Fruit fly (Drosophila melanogaster) whole organism, embryonic: ENCODE data around the gene CG8066.

Experiments used
- CG10543 ChIP-seq: fragments of 200-800 bp; sonication (Bioruptor generic); optimal IDR thresholded peaks from 3 replicates; lab custom pipeline; 2017; ENCODE audit warnings: missing biosample characterization, mild to moderate bottlenecking, missing genetic modification characterization, moderate library complexity
- CG11456 ChIP-seq: fragments of 200-800 bp; sonication (Bioruptor generic); IDR thresholded peaks from 3 replicates; pipeline ENCODE4 v1.3.6; 2022; ENCODE audit warnings: missing biosample characterization, missing genetic modification characterization
- CG12236 ChIP-seq: fragments of 200-800 bp; sonication (Bioruptor generic); optimal IDR thresholded peaks from 2 replicates; lab custom pipeline; 2016; ENCODE audit warnings: missing biosample characterization, missing genetic modification characterization
- CG1233 ChIP-seq: fragments of 200-800 bp; sonication (Bioruptor generic); optimal IDR thresholded peaks from 4 replicates; lab custom pipeline; 2018; ENCODE audit warnings: missing biosample characterization, mild to moderate bottlenecking, missing genetic modification characterization
- CG12659 ChIP-seq: fragments of 200-800 bp; sonication (Bioruptor generic); optimal IDR thresholded peaks from 3 replicates; lab custom pipeline; 2017; ENCODE audit warnings: mild to moderate bottlenecking, missing biosample characterization, missing genetic modification reagents, missing genetic modification characterization
- CG12942 ChIP-seq: fragments of 200-800 bp; sonication (Bioruptor generic); optimal IDR thresholded peaks from 3 replicates; lab custom pipeline; 2016; ENCODE audit warnings: missing biosample characterization, missing genetic modification characterization
- CG14965 ChIP-seq: fragments of 200-800 bp; sonication (Bioruptor generic); optimal IDR thresholded peaks from 2 replicates; lab custom pipeline; 2016; ENCODE audit warnings: missing biosample characterization, missing genetic modification characterization, borderline replicate concordance
- CG1603 ChIP-seq: fragments of 200-800 bp; sonication (Bioruptor generic); optimal IDR thresholded peaks from 2 replicates; lab custom pipeline; 2019; ENCODE audit warnings: missing biosample characterization, mild to moderate bottlenecking, missing genetic modification characterization, moderate library complexity
- CG17912 ChIP-seq: fragments of 200-800 bp; sonication (Bioruptor generic); optimal IDR thresholded peaks from 2 replicates; lab custom pipeline; 2018; ENCODE audit warnings: missing biosample characterization, mild to moderate bottlenecking, missing genetic modification characterization
- CG18011 ChIP-seq: fragments of 200-800 bp; sonication (Bioruptor generic); optimal IDR thresholded peaks from 2 replicates; lab custom pipeline; 2017; ENCODE audit warnings: missing biosample characterization, missing genetic modification characterization, mild to moderate bottlenecking, moderate library complexity, missing genotype
- CG2678 ChIP-seq: fragments of 200-800 bp; sonication (Bioruptor generic); optimal IDR thresholded peaks from 3 replicates; lab custom pipeline; 2019; ENCODE audit warnings: missing biosample characterization, mild to moderate bottlenecking, missing genetic modification characterization, moderate library complexity
- CG2889 ChIP-seq: fragments of 200-800 bp; sonication (Bioruptor generic); IDR thresholded peaks from 3 replicates; pipeline ENCODE4 v1.3.6; 2022; ENCODE audit warnings: missing biosample characterization, missing genetic modification characterization
- CG30020 ChIP-seq: fragments of 200-800 bp; optimal IDR thresholded peaks from 2 replicates; lab custom pipeline; 2019; ENCODE audit warnings: missing biosample characterization, mild to moderate bottlenecking, missing genetic modification characterization, moderate library complexity
- CG34422 ChIP-seq: fragments of 200-800 bp; sonication (Bioruptor generic); IDR thresholded peaks from 3 replicates; pipeline ENCODE4 v1.3.6; 2022; ENCODE audit warnings: missing biosample characterization, missing genetic modification characterization
- CG6683 ChIP-seq: fragments of 200-800 bp; sonication (Bioruptor generic); optimal IDR thresholded peaks from 2 replicates; lab custom pipeline; 2017; ENCODE audit warnings: missing biosample characterization, mild to moderate bottlenecking, missing genetic modification characterization, missing genetic modification reagents
- CG9876 ChIP-seq: fragments of 200-800 bp; sonication (Bioruptor generic); optimal IDR thresholded peaks from 2 replicates; lab custom pipeline; 2016; ENCODE audit warnings: missing biosample characterization, missing genetic modification characterization
- CkIIα-i1 ChIP-seq: fragments of 200-800 bp; sonication (Bioruptor generic); IDR thresholded peaks from 2 replicates; pipeline ENCODE4 v1.3.6; 2022; ENCODE audit warnings: missing biosample characterization, missing genetic modification characterization
- D19A ChIP-seq: fragments of 200-800 bp; optimal IDR thresholded peaks from 3 replicates; lab custom pipeline; 2019; ENCODE audit warnings: missing biosample characterization, mild to moderate bottlenecking, missing genetic modification characterization, moderate library complexity
- Dll ChIP-seq: fragments of 200-800 bp; sonication (Bioruptor generic); IDR thresholded peaks from 4 replicates; pipeline ENCODE4 v1.3.6; 2022; ENCODE audit warnings: missing biosample characterization, missing genetic modification characterization; ENCODE audit not compliant: partially characterized antibody
- Doc2 ChIP-seq: fragments of 200-800 bp; sonication (Bioruptor generic); IDR thresholded peaks from 2 replicates; pipeline ENCODE4 v1.3.6; 2022; ENCODE audit warnings: missing biosample characterization, missing genetic modification characterization
- Dp ChIP-seq: fragments of 200-800 bp; sonication (Bioruptor generic); optimal IDR thresholded peaks from 2 replicates; lab custom pipeline; 2018; ENCODE audit warnings: missing biosample characterization, mild to moderate bottlenecking, missing genetic modification characterization, moderate library complexity
- Hmx ChIP-seq: fragments of 200-800 bp; sonication (Bioruptor generic); optimal IDR thresholded peaks from 2 replicates; lab custom pipeline; 2016; ENCODE audit warnings: missing biosample characterization, missing genetic modification characterization
- Lim3 ChIP-seq: fragments of 200-800 bp; sonication (Bioruptor generic); IDR thresholded peaks from 2 replicates; pipeline ENCODE4 v1.3.6; 2022; ENCODE audit warnings: missing biosample characterization, missing genetic modification characterization
- Max ChIP-seq: fragments of 200-800 bp; sonication (Bioruptor generic); optimal IDR thresholded peaks from 2 replicates; lab custom pipeline; 2016; ENCODE audit warnings: missing biosample characterization, mild to moderate bottlenecking, missing genetic modification characterization
- Myb ChIP-seq: fragments of 200-800 bp; sonication (Bioruptor generic); optimal IDR thresholded peaks from 2 replicates; lab custom pipeline; 2016; ENCODE audit warnings: missing biosample characterization, missing genetic modification characterization
- Neu2 ChIP-seq: fragments of 200-800 bp; sonication (Bioruptor generic); optimal IDR thresholded peaks from 3 replicates; lab custom pipeline; 2016; ENCODE audit warnings: missing biosample characterization, missing genetic modification characterization, borderline replicate concordance
- Nf-YB ChIP-seq: fragments of 200-800 bp; sonication (Bioruptor generic); optimal IDR thresholded peaks from 3 replicates; lab custom pipeline; 2019; ENCODE audit warnings: missing biosample characterization, mild to moderate bottlenecking, missing genetic modification characterization, moderate library complexity
- Sox102F ChIP-seq: fragments of 200-800 bp; sonication (Bioruptor generic); optimal IDR thresholded peaks from 2 replicates; lab custom pipeline; 2018; ENCODE audit warnings: missing biosample characterization, mild to moderate bottlenecking, missing genetic modification characterization, moderate library complexity
- Sry-β ChIP-seq: fragments of 200-800 bp; sonication (Bioruptor generic); optimal IDR thresholded peaks from 2 replicates; lab custom pipeline; 2018; ENCODE audit warnings: missing biosample characterization, mild to moderate bottlenecking, missing genetic modification characterization, moderate library complexity
- Xbp1 ChIP-seq: fragments of 200-800 bp; sonication (Bioruptor generic); optimal IDR thresholded peaks from 3 replicates; lab custom pipeline; 2016; ENCODE audit warnings: missing biosample characterization, mild to moderate bottlenecking, missing genetic modification characterization
- Xrp1 ChIP-seq: fragments of 200-800 bp; sonication (Bioruptor generic); IDR thresholded peaks from 2 replicates; pipeline ENCODE4 v1.3.6; 2022; ENCODE audit warnings: missing biosample characterization, missing genetic modification characterization
- ash1 ChIP-seq: fragments of 200-800 bp; sonication (Bioruptor generic); optimal IDR thresholded peaks from 2 replicates; lab custom pipeline; 2018; ENCODE audit warnings: missing biosample characterization, mild to moderate bottlenecking, missing genetic modification characterization
- ato ChIP-seq: fragments of 200-800 bp; sonication (Bioruptor generic); IDR thresholded peaks from 2 replicates; pipeline ENCODE4 v1.3.6; 2022; ENCODE audit warnings: missing biosample characterization, missing genetic modification characterization; ENCODE audit not compliant: partially characterized antibody
- az2 ChIP-seq: fragments of 200-800 bp; sonication (Bioruptor generic); optimal IDR thresholded peaks from 3 replicates; lab custom pipeline; 2016; ENCODE audit warnings: missing biosample characterization, missing genetic modification characterization
- br ChIP-seq: fragments of >200 bp; optimal IDR thresholded peaks from 2 replicates; lab custom pipeline; 2017
- cwo ChIP-seq: fragments of 200-800 bp; sonication (Bioruptor generic); optimal IDR thresholded peaks from 3 replicates; lab custom pipeline; 2017; ENCODE audit warnings: missing biosample characterization, missing genetic modification characterization, mild to moderate bottlenecking, moderate library complexity, missing genetic modification reagents
- dan ChIP-seq: fragments of 200-800 bp; sonication (Bioruptor generic); IDR thresholded peaks from 2 replicates; pipeline ENCODE4 v1.3.6; 2022; ENCODE audit warnings: missing biosample characterization, missing genetic modification characterization
- emc ChIP-seq: fragments of 200-800 bp; sonication (Bioruptor generic); optimal IDR thresholded peaks from 2 replicates; lab custom pipeline; 2016; ENCODE audit warnings: missing biosample characterization, missing genetic modification characterization
- gcm2 ChIP-seq: fragments of 200-800 bp; sonication (Bioruptor generic); optimal IDR thresholded peaks from 2 replicates; lab custom pipeline; 2016; ENCODE audit warnings: missing biosample characterization, missing genetic modification characterization
- gem ChIP-seq: fragments of 200-800 bp; sonication (Bioruptor generic); optimal IDR thresholded peaks from 2 replicates; lab custom pipeline; 2019; ENCODE audit warnings: missing biosample characterization, mild to moderate bottlenecking, missing genetic modification characterization, moderate library complexity
- luna ChIP-seq: fragments of 200-800 bp; sonication (Bioruptor generic); optimal IDR thresholded peaks from 2 replicates; lab custom pipeline; 2016; ENCODE audit warnings: missing biosample characterization, missing genetic modification characterization
- mam ChIP-seq: fragments of 200-800 bp; sonication (Bioruptor generic); optimal IDR thresholded peaks from 3 replicates; lab custom pipeline; 2016; ENCODE audit warnings: missing biosample characterization, missing genetic modification characterization
- onecut ChIP-seq: fragments of 200-800 bp; sonication (Bioruptor generic); IDR thresholded peaks from 2 replicates; pipeline ENCODE4 v1.3.6; 2022; ENCODE audit warnings: missing biosample characterization, missing genetic modification characterization
- phol ChIP-seq: fragments of 200-800 bp; sonication (Bioruptor generic); optimal IDR thresholded peaks from 3 replicates; lab custom pipeline; 2018; ENCODE audit warnings: missing biosample characterization, mild to moderate bottlenecking, missing genetic modification characterization, moderate library complexity
- prd ChIP-seq, 3 experiments: fragments of >200 bp in 2 of 3; fragments of 200-800 bp in 1 of 3; sonication (Bioruptor generic) in 1 of 3; optimal IDR thresholded peaks in 2 of 3; IDR thresholded peaks in 1 of 3; 2 replicates in 2 of 3; 3 replicates in 1 of 3; pipeline versions ENCODE4 v1.3.6 to Lab custom; 2017 to 2022; ENCODE audit warnings: missing biosample characterization in 1 of 3, missing genetic modification characterization in 1 of 3
- sens ChIP-seq: fragments of 200-800 bp; sonication (Bioruptor generic); peaks from one replicate; lab custom pipeline; 2016; ENCODE audit warnings: missing biosample characterization, missing genetic modification characterization
- sens-2 ChIP-seq: fragments of 200-800 bp; sonication (Bioruptor generic); IDR thresholded peaks from 2 replicates; pipeline ENCODE4 v1.3.6; 2022; ENCODE audit warnings: missing biosample characterization, missing genetic modification characterization
- sim ChIP-seq: fragments of 200-800 bp; sonication (Bioruptor generic); IDR thresholded peaks from 2 replicates; pipeline ENCODE4 v1.3.6; 2022; ENCODE audit warnings: missing biosample characterization, missing genetic modification characterization
- ttk ChIP-seq: fragments of 200-800 bp; sonication (Bioruptor generic); IDR thresholded peaks from 2 replicates; pipeline ENCODE4 v2.1.2; 2022; ENCODE audit warnings: missing biosample characterization, missing genetic modification characterization
- unpg ChIP-seq: fragments of 200-800 bp; sonication (Bioruptor generic); optimal IDR thresholded peaks from 3 replicates; lab custom pipeline; 2018; ENCODE audit warnings: missing biosample characterization, mild to moderate bottlenecking, missing genetic modification characterization, moderate library complexity

The CG8066 gene

DNA sequence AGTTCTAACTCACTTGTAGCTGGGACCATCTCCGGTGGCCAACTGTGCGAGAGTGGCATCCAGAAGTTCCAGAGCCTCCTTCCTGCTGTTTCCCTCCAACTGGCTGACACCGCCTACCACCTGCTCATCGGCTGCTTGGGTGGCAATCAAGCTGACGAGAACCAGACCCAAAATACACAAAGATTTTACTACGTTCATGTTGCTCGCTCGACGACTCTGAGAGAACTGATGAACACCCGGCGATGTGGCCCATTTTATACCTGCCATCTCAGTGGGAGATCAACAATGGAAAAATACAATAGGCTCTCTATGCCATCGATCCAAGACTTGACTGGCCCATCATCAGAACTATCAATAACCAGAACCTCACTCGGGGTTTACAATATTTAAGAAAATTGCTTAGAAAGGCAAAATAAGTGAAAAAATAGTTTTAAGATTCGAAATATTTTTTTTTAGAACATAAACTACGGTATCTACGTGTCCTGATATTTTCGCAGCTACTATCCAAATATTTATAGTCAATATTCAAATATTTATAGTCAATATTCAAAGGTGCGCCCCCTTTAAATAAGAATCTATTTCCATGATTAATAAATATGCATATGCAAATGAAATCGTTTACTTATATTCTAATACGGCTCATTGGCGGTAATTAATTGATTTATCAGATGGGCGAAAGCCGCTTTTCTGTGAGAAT is 912 bp upstream of the CG8066 start, which contains the start of gene Cys (continued):
- TF ChIP-seq Sox102F (GFP tag; lab: Kevin White, UChicago) (peak; percentile 38), sim (GFP tag; lab: Robert Waterston, UW) (0 out of 2 replicates have a peak, but pooled peaks have one; percentile 22), Neu2 (GFP tag; lab: Kevin White, UChicago) (no peak), phol (tag; lab: Kevin White, UChicago) (no peak), emc (GFP tag; lab: Kevin White, UChicago) (no peak), sens (peak; percentile 80), unpg (peak; percentile 19), CG2678 (tag; lab: Kevin White, UChicago) (peak; percentile 42), CkIIα-i1 (GFP tag; lab: Robert Waterston, UW) (no peak), onecut (GFP tag; lab: Robert Waterston, UW) (peak; percentile 62), Nf-YB (no peak), Xrp1 (GFP tag; lab: Robert Waterston, UW) (0 out of 2 replicates have a peak, but pooled peaks have one; percentile 27), Doc2 (GFP tag; lab: Robert Waterston, UW) (no peak), CG17912 (GFP tag; lab: Kevin White, UChicago) (no peak), CG12942 (GFP tag; lab: Kevin White, UChicago) (no peak), Max (GFP tag; lab: Kevin White, UChicago) (no peak), CG34422 (GFP tag; lab: Robert Waterston, UW) (no peak), luna (GFP tag; lab: Kevin White, UChicago) (peak; percentile 34), CG14965 (GFP tag; lab: Kevin White, UChicago) (no peak), ttk (no peak), CG1603 (peak; percentile 13), CG11456 (GFP tag; lab: Robert Waterston, UW) (0 out of 3 replicates have a peak, but pooled peaks have one; percentile 61), ash1 (GFP tag; lab: Kevin White, UChicago) (no peak), Hmx (GFP tag; lab: Kevin White, UChicago) (no peak), gem (tag; lab: Kevin White, UChicago) (peak; percentile 52), sens-2 (no peak), Lim3 (no peak), CG12236 (no peak), CG6683 (GFP tag; lab: Kevin White, UChicago) (no peak), gcm2 (GFP tag; lab: Kevin White, UChicago) (no peak), CG2889 (no peak), CG9876 (GFP tag; lab: Kevin White, UChicago) (no peak), dan (GFP tag; lab: Robert Waterston, UW) (no peak), CG1233 (GFP tag; lab: Kevin White, UChicago) (no peak), prd (optimal IDR thresholded peaks at IDR 0.05; lab: Kevin White, UChicago) (no peak), prd (GFP tag; IDR thresholded peaks at IDR 0.05; lab: Robert Waterston, UW) (peak; percentile 22; the same call in 1 of the 3 replicates), az2 (no peak), CG18011 (no peak), Dll (GFP tag; lab: Robert Waterston, UW) (no peak), Dp (GFP tag; lab: Kevin White, UChicago) (no peak), CG12659 (GFP tag; lab: Kevin White, UChicago) (no peak), mam (GFP tag; lab: Kevin White, UChicago) (no peak), CG30020 (tag; lab: Kevin White, UChicago) (no peak), CG10543 (peak; percentile 20), Xbp1 (GFP tag; lab: Kevin White, UChicago) (no peak), Sry-β (GFP tag; lab: Kevin White, UChicago) (no peak), br (lab: Kevin White, UChicago) (no peak), cwo (no peak), Myb (GFP tag; lab: Kevin White, UChicago) (no peak), ato (GFP tag; lab: Robert Waterston, UW) (no peak), D19A (tag; lab: Kevin White, UChicago) (no peak)
